Worm (Caenorhabditis elegans) whole organism, late embryonic: ENCODE data around the gene vha-15.

Experiments
- C08G9.2 ChIP-seq: sonication (generic microtip); optimal IDR thresholded peaks from 2 replicates; lab custom pipeline; 2016; ENCODE audit warnings: mild to moderate bottlenecking, missing genetic modification characterization, moderate library complexity, missing compliant biosample characterization
- K02D7.2 ChIP-seq: sonication (generic microtip); optimal IDR thresholded peaks from 2 replicates; lab custom pipeline; 2017; ENCODE audit warnings: mild to moderate bottlenecking, missing genetic modification characterization, missing compliant biosample characterization
- T23F11.4 ChIP-seq: fragments of 200-800 bp; sonication (Bioruptor generic); optimal IDR thresholded peaks from 2 replicates; lab custom pipeline; 2018; ENCODE audit warnings: mild to moderate bottlenecking, missing genetic modification characterization, missing compliant biosample characterization
- ceh-18 ChIP-seq: sonication (generic microtip); optimal IDR thresholded peaks from 2 replicates; lab custom pipeline; 2016; ENCODE audit warnings: missing genetic modification characterization, missing compliant biosample characterization
- ceh-19 ChIP-seq: fragments of 200-800 bp; sonication (Bioruptor generic); optimal IDR thresholded peaks from 2 replicates; lab custom pipeline; 2018; ENCODE audit warnings: mild to moderate bottlenecking, missing genetic modification characterization, missing compliant biosample characterization
- ceh-2 ChIP-seq: sonication (generic microtip); optimal IDR thresholded peaks from 2 replicates; lab custom pipeline; 2016; ENCODE audit warnings: missing genotype, missing genetic modification characterization, missing compliant biosample characterization
- ceh-22 ChIP-seq: sonication (generic microtip); optimal IDR thresholded peaks from 2 replicates; lab custom pipeline; 2017; ENCODE audit warnings: missing biosample characterization, missing genetic modification characterization
- ceh-31 ChIP-seq: sonication (generic microtip); optimal IDR thresholded peaks from 2 replicates; lab custom pipeline; 2016; ENCODE audit warnings: missing genetic modification characterization, missing compliant biosample characterization
- ceh-34 ChIP-seq: sonication (generic microtip); optimal IDR thresholded peaks from 2 replicates; lab custom pipeline; 2016; ENCODE audit warnings: mild to moderate bottlenecking, missing genetic modification characterization, missing compliant biosample characterization
- ceh-48 ChIP-seq: sonication (generic microtip); optimal IDR thresholded peaks from 2 replicates; lab custom pipeline; 2016; ENCODE audit warnings: missing genetic modification characterization, inconsistent platforms, missing compliant biosample characterization
- ceh-9 ChIP-seq: sonication (generic microtip); optimal IDR thresholded peaks from 2 replicates; lab custom pipeline; 2016; ENCODE audit warnings: mild to moderate bottlenecking, missing genetic modification characterization, inconsistent platforms, missing compliant biosample characterization
- dmd-4 ChIP-seq: sonication (generic microtip); optimal IDR thresholded peaks from 2 replicates; lab custom pipeline; 2016; ENCODE audit warnings: borderline replicate concordance, missing genetic modification characterization, missing compliant biosample characterization
- dve-1 ChIP-seq: sonication (generic microtip); optimal IDR thresholded peaks from 2 replicates; lab custom pipeline; 2017; ENCODE audit warnings: antibody characterized with exemption, mild to moderate bottlenecking, missing genetic modification characterization, missing compliant biosample characterization
- elt-2 ChIP-seq: sonication (generic microtip); optimal IDR thresholded peaks from 2 replicates; lab custom pipeline; 2016; ENCODE audit warnings: missing genetic modification reagents, missing genetic modification characterization, missing compliant biosample characterization
- eyg-1 ChIP-seq: sonication (generic microtip); optimal IDR thresholded peaks from 2 replicates; lab custom pipeline; 2016; ENCODE audit warnings: missing genotype, missing genetic modification characterization, missing compliant biosample characterization
- fax-1 ChIP-seq: sonication (generic microtip); optimal IDR thresholded peaks from 2 replicates; lab custom pipeline; 2016; ENCODE audit warnings: missing genotype, missing genetic modification characterization, missing compliant biosample characterization
- hlh-6 ChIP-seq: sonication (generic microtip); optimal IDR thresholded peaks from 2 replicates; lab custom pipeline; 2016; ENCODE audit warnings: missing genotype, missing genetic modification characterization, missing compliant biosample characterization
- hlh-8 ChIP-seq: sonication (generic microtip); optimal IDR thresholded peaks from 2 replicates; lab custom pipeline; 2016; ENCODE audit warnings: missing genotype, missing genetic modification characterization, missing compliant biosample characterization
- lim-6 ChIP-seq: sonication (generic microtip); optimal IDR thresholded peaks from 2 replicates; lab custom pipeline; 2016; ENCODE audit warnings: missing genetic modification characterization, missing compliant biosample characterization
- nfya-1 ChIP-seq: sonication (generic microtip); optimal IDR thresholded peaks from 2 replicates; lab custom pipeline; 2017; ENCODE audit warnings: missing genetic modification characterization, mild to moderate bottlenecking, missing compliant biosample characterization, antibody characterized with exemption, moderate library complexity
- pha-2 ChIP-seq: sonication (generic microtip); optimal IDR thresholded peaks from 2 replicates; lab custom pipeline; 2017; ENCODE audit warnings: mild to moderate bottlenecking, missing genetic modification characterization, missing compliant biosample characterization
- pqm-1 ChIP-seq: sonication (generic microtip); optimal IDR thresholded peaks from 2 replicates; lab custom pipeline; 2016; ENCODE audit warnings: missing genetic modification characterization, missing compliant biosample characterization
- ref-2 ChIP-seq: sonication (generic microtip); optimal IDR thresholded peaks from 2 replicates; lab custom pipeline; 2016; ENCODE audit warnings: missing genetic modification characterization, missing compliant biosample characterization
- rnt-1 ChIP-seq: sonication (generic microtip); optimal IDR thresholded peaks from 2 replicates; lab custom pipeline; 2016; ENCODE audit warnings: missing genetic modification characterization, missing compliant biosample characterization
- sdc-2 ChIP-seq: sonication (generic microtip); optimal IDR thresholded peaks from 2 replicates; lab custom pipeline; 2016; ENCODE audit warnings: missing genotype, missing genetic modification characterization, missing compliant biosample characterization
- sox-4 ChIP-seq: sonication (generic microtip); optimal IDR thresholded peaks from 2 replicates; lab custom pipeline; 2017; ENCODE audit warnings: mild to moderate bottlenecking, missing genetic modification characterization, inconsistent platforms, missing compliant biosample characterization
- tbx-2 ChIP-seq: sonication (generic microtip); optimal IDR thresholded peaks from 2 replicates; lab custom pipeline; 2016; ENCODE audit warnings: missing genetic modification characterization, missing compliant biosample characterization
- tbx-7 ChIP-seq: sonication (generic microtip); optimal IDR thresholded peaks from 2 replicates; lab custom pipeline; 2016; ENCODE audit warnings: missing genotype, missing genetic modification characterization, missing compliant biosample characterization
- unc-55 ChIP-seq: sonication (generic microtip); optimal IDR thresholded peaks from 2 replicates; lab custom pipeline; 2017; ENCODE audit warnings: missing biosample characterization, missing genetic modification reagents, missing genetic modification characterization

The vha-15 gene

ce11 chrX:2287092-2287491 lies 49.4 kb downstream of the vha-15 start, which contains the start of gene sav-1:
sav-1 (minus strand) TSS chrX:2287192.
- TF ChIP-seq dmd-4 (no peak), ceh-9 (tag; lab: Kevin White, UChicago) (no peak), ceh-48 (tag; lab: Kevin White, UChicago) (no peak), ceh-19 (GFP tag; lab: Kevin White, UChicago) (no peak), tbx-2 (no peak), pqm-1 (tag; lab: Kevin White, UChicago) (no peak), tbx-7 (tag; lab: Kevin White, UChicago) (no peak), ceh-18 (tag; lab: Kevin White, UChicago) (no peak), ref-2 (tag; lab: Kevin White, UChicago) (no peak), pha-2 (no peak), eyg-1 (tag; lab: Kevin White, UChicago) (no peak), K02D7.2 (tag; lab: Kevin White, UChicago) (no peak), elt-2 (tag; lab: Kevin White, UChicago) (no peak), hlh-6 (tag; lab: Kevin White, UChicago) (no peak), fax-1 (no peak), T23F11.4 (GFP tag; lab: Kevin White, UChicago) (no peak), nfya-1 (tag; lab: Kevin White, UChicago) (no peak)
- TF ChIP-seq, all 69 proteins: peak for 0

ce11 chrX:2287977-2288387 lies 50.3 kb downstream of the vha-15 start:
- peak; percentile 57 for TF ChIP-seq elt-2 (tag; lab: Kevin White, UChicago)
- peak; percentile 59 for TF ChIP-seq sdc-2 (tag; lab: Kevin White, UChicago)
- TF ChIP-seq ceh-31, result peak; percentile 58
- TF ChIP-seq pqm-1 (tag; lab: Kevin White, UChicago), result no peak
- peak; percentile 3 for TF ChIP-seq ceh-34 (tag; lab: Kevin White, UChicago)
- TF ChIP-seq hlh-8 (tag; lab: Kevin White, UChicago), result peak; percentile 41
- TF ChIP-seq sox-4 (tag; lab: Kevin White, UChicago), result no peak
- no peak for TF ChIP-seq lim-6 (tag; lab: Kevin White, UChicago)
- TF ChIP-seq C08G9.2, result no peak
- no peak for TF ChIP-seq ceh-19 (GFP tag; lab: Kevin White, UChicago)
- TF ChIP-seq dve-1 (tag; lab: Kevin White, UChicago), result peak; percentile 20
- TF ChIP-seq ceh-22, result no peak
- peak; percentile 63 for TF ChIP-seq tbx-2
- TF ChIP-seq hlh-6 (tag; lab: Kevin White, UChicago), result peak; percentile 23
- peak; percentile 26 for TF ChIP-seq ceh-2 (tag; lab: Kevin White, UChicago)
- peak; percentile 35 for TF ChIP-seq ceh-18 (tag; lab: Kevin White, UChicago)
- peak; percentile 6 for TF ChIP-seq nfya-1 (tag; lab: Kevin White, UChicago)
- peak; percentile 13 for TF ChIP-seq rnt-1
- peak; percentile 73 for TF ChIP-seq unc-55 (GFP tag; lab: Kevin White, UChicago)
- TF ChIP-seq ref-2 (tag; lab: Kevin White, UChicago), result peak; percentile 18
- TF ChIP-seq, all 69 proteins: peak for 14
